Worm (Caenorhabditis elegans) whole organism, L4 larva: ENCODE measurements around the gene col-184.
"Not testable (repeated sequence)": the region's sequence is repeated elsewhere in the genome, so short reads cannot be mapped to it uniquely, and the experiment has no call there.

ENCODE experiments used
- D1046.2 ChIP-seq: fragments of 200-800 bp; sonication (Bioruptor generic); IDR thresholded peaks from 2 replicates; pipeline ENCODE4 v1.3.6; 2022; ENCODE audit warnings: missing genetic modification characterization, missing compliant biosample characterization
- F26F4.8 ChIP-seq: fragments of 200-800 bp; sonication (Bioruptor generic); conservative IDR thresholded peaks from 2 replicates; pipeline ENCODE4 v1.3.6; 2022; ENCODE audit warnings: missing genetic modification characterization, missing compliant biosample characterization
- F37D6.2 ChIP-seq: sonication (generic microtip); optimal IDR thresholded peaks from 2 replicates; lab custom pipeline; 2016; ENCODE audit warnings: mild to moderate bottlenecking, missing genetic modification characterization, missing compliant biosample characterization
- Y48G9A.11 ChIP-seq: fragments of 200-800 bp; sonication (Bioruptor generic); IDR thresholded peaks from 2 replicates; pipeline ENCODE4 v1.3.6; 2022; ENCODE audit warnings: missing genetic modification reagents, missing genetic modification characterization, missing compliant biosample characterization
- Y5F2A.4 ChIP-seq: fragments of 200-800 bp; sonication (Bioruptor generic); optimal IDR thresholded peaks from 2 replicates; lab custom pipeline; 2018; ENCODE audit warnings: mild to moderate bottlenecking, missing genetic modification characterization, missing compliant biosample characterization
- ZK337.2 ChIP-seq: fragments of 200-800 bp; sonication (Bioruptor generic); IDR thresholded peaks from 2 replicates; pipeline ENCODE4 v1.3.6; 2022; ENCODE audit warnings: missing genetic modification reagents, missing genetic modification characterization, missing compliant biosample characterization
- aha-1 ChIP-seq: fragments of 150-350 bp; peaks from one replicate; lab custom pipeline; 2014; ENCODE audit warnings: missing biosample characterization, missing genetic modification characterization
- ceh-32 ChIP-seq: sonication (generic microtip); optimal IDR thresholded peaks from 2 replicates; lab custom pipeline; 2016; ENCODE audit warnings: mild to moderate bottlenecking, missing genetic modification characterization, missing compliant biosample characterization; ENCODE audit not compliant: poor library complexity
- ceh-44 ChIP-seq: fragments of 200-800 bp; sonication (Bioruptor generic); IDR thresholded peaks from 2 replicates; pipeline ENCODE4 v1.3.6; 2022; ENCODE audit warnings: missing genetic modification reagents, missing genetic modification characterization, missing compliant biosample characterization
- ctbp-1 ChIP-seq: fragments of 200-800 bp; sonication (Bioruptor generic); IDR thresholded peaks from 2 replicates; pipeline ENCODE4 v1.3.6; 2022; ENCODE audit warnings: missing genetic modification reagents, missing genetic modification characterization, missing compliant biosample characterization
- daf-19 ChIP-seq: fragments of 200-800 bp; sonication (Bioruptor generic); conservative IDR thresholded peaks from 2 replicates; pipeline ENCODE4 v1.3.6; 2022; ENCODE audit warnings: missing genetic modification characterization, missing compliant biosample characterization
- dmd-8 ChIP-seq: fragments of 200-800 bp; sonication (Bioruptor generic); IDR thresholded peaks from 2 replicates; pipeline ENCODE4 v1.3.6; 2022; ENCODE audit warnings: missing genetic modification characterization, missing compliant biosample characterization
- dmd-9 ChIP-seq: fragments of 200-800 bp; sonication (Bioruptor generic); IDR thresholded peaks from 2 replicates; pipeline ENCODE4 v1.3.6; 2022; ENCODE audit warnings: missing genetic modification reagents, missing genetic modification characterization, missing compliant biosample characterization
- dpl-1 ChIP-seq: fragments of 150-350 bp; optimal IDR thresholded peaks from 2 replicates; lab custom pipeline; 2014; ENCODE audit warnings: missing biosample characterization, missing genetic modification reagents, missing genetic modification characterization
- duxl-1 ChIP-seq: sonication (generic microtip); optimal IDR thresholded peaks from 2 replicates; lab custom pipeline; 2016; ENCODE audit warnings: mild to moderate bottlenecking, missing genetic modification characterization, moderate library complexity, missing compliant biosample characterization; ENCODE audit not compliant: poor library complexity
- dve-1 ChIP-seq: sonication (generic microtip); optimal IDR thresholded peaks from 2 replicates; lab custom pipeline; 2017; ENCODE audit warnings: antibody characterized with exemption, mild to moderate bottlenecking, missing genetic modification characterization, missing compliant biosample characterization; ENCODE audit not compliant: insufficient read depth
- gei-8 ChIP-seq: fragments of 200-800 bp; sonication (Bioruptor generic); optimal IDR thresholded peaks from 2 replicates; lab custom pipeline; 2018; ENCODE audit warnings: mild to moderate bottlenecking, missing genetic modification characterization, missing compliant biosample characterization
- hlh-11 ChIP-seq: fragments of 200-800 bp; sonication (Bioruptor generic); optimal IDR thresholded peaks from 2 replicates; lab custom pipeline; 2018; ENCODE audit warnings: mild to moderate bottlenecking, missing genetic modification characterization, missing compliant biosample characterization
- hlh-30 ChIP-seq: sonication (generic microtip); optimal IDR thresholded peaks from 2 replicates; lab custom pipeline; 2017; ENCODE audit warnings: antibody characterized with exemption, mild to moderate bottlenecking, missing genetic modification characterization, missing compliant biosample characterization; ENCODE audit not compliant: insufficient read depth
- hmg-1.1 ChIP-seq: fragments of 200-800 bp; sonication (Bioruptor generic); IDR thresholded peaks from 2 replicates; pipeline ENCODE4 v1.3.6; 2022; ENCODE audit warnings: missing genetic modification reagents, missing genetic modification characterization, missing compliant biosample characterization
- jun-1 ChIP-seq: fragments of 150-350 bp; optimal IDR thresholded peaks from 2 replicates; lab custom pipeline; 2014; ENCODE audit warnings: missing biosample characterization, missing genetic modification reagents, missing genetic modification characterization
- lin-1 ChIP-seq: fragments of 200-800 bp; sonication (Bioruptor generic); IDR thresholded peaks from 2 replicates; pipeline ENCODE4 v1.3.6; 2022; ENCODE audit warnings: missing genetic modification reagents, missing genetic modification characterization, missing compliant biosample characterization
- lin-13 ChIP-seq: fragments of 150-350 bp; optimal IDR thresholded peaks from 2 replicates; lab custom pipeline; 2014; ENCODE audit warnings: missing biosample characterization, missing genetic modification reagents, missing genetic modification characterization
- lin-29 ChIP-seq: fragments of 200-800 bp; sonication (Bioruptor generic); IDR thresholded peaks from 2 replicates; pipeline ENCODE4 v1.3.6; 2022; ENCODE audit warnings: missing genetic modification reagents, missing genetic modification characterization, missing compliant biosample characterization
- lin-38 ChIP-seq: fragments of 200-800 bp; sonication (Bioruptor generic); IDR thresholded peaks from 2 replicates; pipeline ENCODE4 v1.3.6; 2022; ENCODE audit warnings: missing genetic modification reagents, missing genetic modification characterization, missing compliant biosample characterization
- lir-3 ChIP-seq: sonication (generic microtip); optimal IDR thresholded peaks from 2 replicates; lab custom pipeline; 2016; ENCODE audit warnings: mild to moderate bottlenecking, missing genetic modification characterization, missing compliant biosample characterization
- madf-5 ChIP-seq, 2 experiments: fragments of 200-800 bp; sonication (Bioruptor generic); IDR thresholded peaks; 2 replicates each; pipeline ENCODE4 v1.3.6; 2022; ENCODE audit warnings: missing compliant biosample characterization in 2 of 2, missing genetic modification characterization in 2 of 2
- mdl-1 ChIP-seq, 2 experiments: fragments of 150-350 bp in 1 of 2; sonication (generic microtip) in 1 of 2; optimal IDR thresholded peaks; 2 replicates each; lab custom pipeline; 2014 to 2017; ENCODE audit warnings: missing biosample characterization in 2 of 2, missing genetic modification characterization in 2 of 2
- mep-1 ChIP-seq: fragments of 150-350 bp; sonication (generic microtip); optimal IDR thresholded peaks from 3 replicates; lab custom pipeline; 2014; ENCODE audit warnings: missing biosample characterization, missing genetic modification characterization
- mxl-2 ChIP-seq: fragments of 200-800 bp; sonication (Bioruptor generic); conservative IDR thresholded peaks from 2 replicates; pipeline ENCODE4 v1.3.6; 2022; ENCODE audit warnings: missing genetic modification reagents, missing genetic modification characterization, missing compliant biosample characterization
- mxl-3 ChIP-seq: fragments of 200-800 bp; sonication (Bioruptor generic); optimal IDR thresholded peaks from 2 replicates; lab custom pipeline; 2018; ENCODE audit warnings: mild to moderate bottlenecking, missing genetic modification characterization, missing compliant biosample characterization
- nhr-102 ChIP-seq: sonication (generic microtip); optimal IDR thresholded peaks from 2 replicates; lab custom pipeline; 2016; ENCODE audit warnings: mild to moderate bottlenecking, missing genetic modification characterization, moderate library complexity, missing compliant biosample characterization
- nhr-28 ChIP-seq: fragments of 150-350 bp; optimal IDR thresholded peaks from 2 replicates; lab custom pipeline; 2014; ENCODE audit warnings: missing biosample characterization, missing genetic modification characterization
- nhr-42 ChIP-seq: fragments of 200-800 bp; sonication (Bioruptor generic); IDR thresholded peaks from 2 replicates; pipeline ENCODE4 v1.3.6; 2022; ENCODE audit warnings: missing genetic modification characterization, missing compliant biosample characterization
- nhr-48 ChIP-seq: sonication (generic microtip); optimal IDR thresholded peaks from 2 replicates; lab custom pipeline; 2016; ENCODE audit warnings: mild to moderate bottlenecking, missing genetic modification characterization, missing compliant biosample characterization
- pha-4 ChIP-seq, 2 experiments: fragments of 150-350 bp in 1 of 2; fragments of 200-800 bp in 1 of 2; sonication (Bioruptor generic) in 1 of 2; IDR thresholded peaks in 1 of 2; optimal IDR thresholded peaks in 1 of 2; 2 replicates each; pipeline versions ENCODE4 v1.3.6 to Lab custom; 2014 to 2022; ENCODE audit warnings: missing genetic modification characterization in 2 of 2, missing genetic modification reagents in 2 of 2, missing biosample characterization in 1 of 2, missing compliant biosample characterization in 1 of 2
- php-3 ChIP-seq: fragments of 200-800 bp; sonication (Bioruptor generic); IDR thresholded peaks from 2 replicates; pipeline ENCODE4 v1.3.6; 2022; ENCODE audit warnings: missing genetic modification reagents, missing genetic modification characterization, missing compliant biosample characterization
- rbr-2 ChIP-seq: sonication (generic microtip); optimal IDR thresholded peaks from 2 replicates; lab custom pipeline; 2016; ENCODE audit warnings: missing genotype, missing genetic modification characterization, missing compliant biosample characterization
- sdz-12 ChIP-seq: fragments of 200-800 bp; sonication (Bioruptor generic); optimal IDR thresholded peaks from 2 replicates; lab custom pipeline; 2018; ENCODE audit warnings: mild to moderate bottlenecking, missing genetic modification characterization, missing compliant biosample characterization
- spr-1 ChIP-seq: sonication (generic microtip); optimal IDR thresholded peaks from 2 replicates; lab custom pipeline; 2016; ENCODE audit warnings: mild to moderate bottlenecking, missing genetic modification characterization, missing compliant biosample characterization
- spr-3 ChIP-seq: fragments of 200-800 bp; sonication (Bioruptor generic); optimal IDR thresholded peaks from 2 replicates; lab custom pipeline; 2018; ENCODE audit warnings: mild to moderate bottlenecking, missing genetic modification characterization, missing compliant biosample characterization
- tra-1 ChIP-seq: fragments of 200-800 bp; sonication (Bioruptor generic); IDR thresholded peaks from 2 replicates; pipeline ENCODE4 v1.3.6; 2022; ENCODE audit warnings: missing genetic modification reagents, missing genetic modification characterization, missing compliant biosample characterization
- unc-130 ChIP-seq: sonication (generic microtip); optimal IDR thresholded peaks from 2 replicates; lab custom pipeline; 2016; ENCODE audit warnings: missing genetic modification reagents, missing genetic modification characterization, missing compliant biosample characterization
- vab-7 ChIP-seq: fragments of 200-800 bp; sonication (Bioruptor generic); IDR thresholded peaks from 2 replicates; pipeline ENCODE4 v1.3.6; 2022; ENCODE audit warnings: missing genetic modification reagents, missing genetic modification characterization, missing compliant biosample characterization
- zfp-3 ChIP-seq: fragments of 200-800 bp; sonication (Bioruptor generic); conservative IDR thresholded peaks from 2 replicates; pipeline ENCODE4 v1.3.6; 2022; ENCODE audit warnings: missing genetic modification reagents, missing genetic modification characterization, missing compliant biosample characterization
- zip-11 ChIP-seq: fragments of 200-800 bp; sonication (Bioruptor generic); IDR thresholded peaks from 2 replicates; pipeline ENCODE4 v1.3.6; 2022; ENCODE audit warnings: missing genetic modification characterization, missing compliant biosample characterization
- zip-2 ChIP-seq: fragments of 150-350 bp; optimal IDR thresholded peaks from 2 replicates; lab custom pipeline; 2014; ENCODE audit warnings: missing biosample characterization, missing genetic modification characterization
- ztf-7 ChIP-seq: fragments of 150-350 bp; optimal IDR thresholded peaks from 2 replicates; lab custom pipeline; 2014; ENCODE audit warnings: missing biosample characterization, missing genetic modification characterization

Gene col-184

ce11 chrX:13448665-13449099 lies 20.6 kb upstream of the col-184 start:
- TF ChIP-seq nhr-28 (peak; percentile 17), zip-2 (tag; lab: Kevin White, UChicago) (peak; percentile 69), zip-11 (GFP tag; lab: Robert Waterston, UW) (0 out of 2 replicates have a peak, but pooled peaks have one; percentile 38), spr-3 (GFP tag; lab: Kevin White, UChicago) (peak; percentile 82), ceh-44 (peak; percentile 33; the same call in 1 of the 2 replicates), lin-38 (GFP tag; lab: Robert Waterston, UW) (peak; percentile 76), jun-1 (peak; percentile 14), pha-4 (GFP tag; IDR thresholded peaks at IDR 0.05; lab: Robert Waterston, UW) (peak; percentile 83; the same call in 1 of the 2 replicates), hlh-11 (tag; lab: Kevin White, UChicago) (peak; percentile 83), vab-7 (peak; percentile 77; the same call in 1 of the 2 replicates), nhr-48 (tag; lab: Kevin White, UChicago) (peak; percentile 82), dmd-9 (GFP tag; lab: Robert Waterston, UW) (peak; percentile 70), spr-1 (tag; lab: Kevin White, UChicago) (peak; percentile 73), rbr-2 (peak; percentile 79), mxl-2 (GFP tag; lab: Robert Waterston, UW) (peak; percentile 43; the same call in 1 of the 2 replicates), mep-1 (tag; lab: Kevin White, UChicago) (peak; percentile 84), nhr-42 (0 out of 2 replicates have a peak, but pooled peaks have one; percentile 62), dpl-1 (GFP tag; lab: Kevin White, UChicago) (peak; percentile 29), lir-3 (tag; lab: Kevin White, UChicago) (peak; percentile 78), mdl-1 (tag; optimal IDR thresholded peaks at IDR 0.05; lab: Kevin White, UChicago) (peak in 1 of 2 experiments; percentile 70), gei-8 (GFP tag; lab: Kevin White, UChicago) (peak; percentile 63), zfp-3 (GFP tag; lab: Robert Waterston, UW) (peak; percentile 73), dmd-8 (GFP tag; lab: Robert Waterston, UW) (peak; percentile 90; the same call in 1 of the 2 replicates), Y5F2A.4 (GFP tag; lab: Kevin White, UChicago) (peak; percentile 64), ztf-7 (tag; lab: Kevin White, UChicago) (peak; percentile 43), ceh-32 (tag; lab: Kevin White, UChicago) (peak; percentile 29), duxl-1 (tag; lab: Kevin White, UChicago) (peak; percentile 78), lin-1 (peak; percentile 48; the same call in 1 of the 2 replicates), lin-29 (GFP tag; lab: Robert Waterston, UW) (0 out of 2 replicates have a peak, but pooled peaks have one; percentile 55), sdz-12 (GFP tag; lab: Kevin White, UChicago) (peak; percentile 12), tra-1 (GFP tag; lab: Robert Waterston, UW) (peak; percentile 90), mxl-3 (peak; percentile 75), ctbp-1 (GFP tag; lab: Robert Waterston, UW) (peak; percentile 88; the same call in 1 of the 2 replicates), D1046.2 (GFP tag; lab: Robert Waterston, UW) (peak; percentile 79; the same call in 1 of the 2 replicates), F37D6.2 (tag; lab: Kevin White, UChicago) (peak; percentile 34), Y48G9A.11 (peak; percentile 82; the same call in 1 of the 2 replicates), hmg-1.1 (GFP tag; lab: Robert Waterston, UW) (peak; percentile 91), hlh-30 (tag; lab: Kevin White, UChicago) (peak; percentile 88), nhr-102 (tag; lab: Kevin White, UChicago) (peak; percentile 82), lin-13 (GFP tag; lab: Kevin White, UChicago) (peak; percentile 78), madf-5 (GFP tag; IDR thresholded peaks at IDR 0.05; lab: Robert Waterston, UW) (peak in 1 of 2 experiments; percentile 88; a peak in 2 of 4 replicates), ZK337.2 (GFP tag; lab: Robert Waterston, UW) (peak; percentile 77; the same call in 1 of the 2 replicates), aha-1 (tag; lab: Kevin White, UChicago) (peak; percentile 75), php-3 (GFP tag; lab: Robert Waterston, UW) (peak; percentile 71), F26F4.8 (GFP tag; lab: Robert Waterston, UW) (peak; percentile 75), dve-1 (tag; lab: Kevin White, UChicago) (peak; percentile 68), daf-19 (GFP tag; lab: Robert Waterston, UW) (peak; percentile 93), unc-130 (peak; percentile 54)
- TF ChIP-seq pha-4 (tag; optimal IDR thresholded peaks at IDR 0.05; lab: Kevin White, UChicago): not testable (repeated sequence)
